Worm (Caenorhabditis elegans) whole organism, L2 larva: ENCODE measurements around the gene Y41E3.19.
"Not testable (repeated sequence)": the region's sequence is repeated elsewhere in the genome, so short reads cannot be mapped to it uniquely, and the experiment has no call there.

ENCODE experiments used
- C34F6.9 ChIP-seq: fragments of 150-350 bp; optimal IDR thresholded peaks from 2 replicates; lab custom pipeline; 2014; ENCODE audit warnings: missing biosample characterization, missing genetic modification characterization
- F13H6.1 ChIP-seq: sonication (generic microtip); optimal IDR thresholded peaks from 2 replicates; lab custom pipeline; 2016; ENCODE audit warnings: missing genetic modification characterization, missing compliant biosample characterization
- Y55F3AM.14 ChIP-seq: fragments of 200-800 bp; sonication (Bioruptor generic); optimal IDR thresholded peaks from 2 replicates; lab custom pipeline; 2018; ENCODE audit warnings: mild to moderate bottlenecking, missing genetic modification characterization, missing compliant biosample characterization
- ZK546.5 ChIP-seq: sonication (generic microtip); optimal IDR thresholded peaks from 2 replicates; lab custom pipeline; 2017; ENCODE audit warnings: missing biosample characterization, missing genetic modification characterization
- alr-1 ChIP-seq: fragments of 150-350 bp; optimal IDR thresholded peaks from 2 replicates; lab custom pipeline; 2014; ENCODE audit warnings: missing biosample characterization, missing genetic modification characterization
- blmp-1 ChIP-seq: sonication (generic microtip); optimal IDR thresholded peaks from 2 replicates; lab custom pipeline; 2017; ENCODE audit warnings: missing genetic modification characterization, mild to moderate bottlenecking, missing compliant biosample characterization, antibody characterized with exemption, moderate library complexity; ENCODE audit not compliant: insufficient read depth
- ceh-16 ChIP-seq: fragments of 150-350 bp; optimal IDR thresholded peaks from 2 replicates; lab custom pipeline; 2014; ENCODE audit warnings: missing biosample characterization, missing genetic modification characterization
- ceh-82 ChIP-seq: fragments of 150-350 bp; optimal IDR thresholded peaks from 2 replicates; lab custom pipeline; 2014; ENCODE audit warnings: missing biosample characterization, missing genetic modification characterization
- crh-2 ChIP-seq: sonication (generic microtip); optimal IDR thresholded peaks from 2 replicates; lab custom pipeline; 2017; ENCODE audit warnings: missing biosample characterization, missing genetic modification characterization
- egl-27 ChIP-seq: sonication (generic microtip); optimal IDR thresholded peaks from 3 replicates; lab custom pipeline; 2017; ENCODE audit warnings: missing biosample characterization, missing genetic modification reagents, missing genetic modification characterization
- elt-1 ChIP-seq: fragments of 150-350 bp; optimal IDR thresholded peaks from 2 replicates; lab custom pipeline; 2014; ENCODE audit warnings: missing biosample characterization, missing genetic modification characterization
- elt-3 ChIP-seq: sonication (generic microtip); optimal IDR thresholded peaks from 2 replicates; lab custom pipeline; 2017; ENCODE audit warnings: missing biosample characterization, missing genetic modification characterization
- fos-1 ChIP-seq: fragments of 150-350 bp; optimal IDR thresholded peaks from 2 replicates; lab custom pipeline; 2014; ENCODE audit warnings: missing biosample characterization, missing genetic modification characterization
- gmeb-1 ChIP-seq: fragments of 150-350 bp; optimal IDR thresholded peaks from 2 replicates; lab custom pipeline; 2014; ENCODE audit warnings: missing biosample characterization, missing genetic modification characterization
- lin-13 ChIP-seq: fragments of 150-350 bp; optimal IDR thresholded peaks from 2 replicates; lab custom pipeline; 2014; ENCODE audit warnings: missing biosample characterization, missing genetic modification reagents, missing genetic modification characterization
- lsy-2 ChIP-seq, 2 experiments: fragments of 150-350 bp in 1 of 2; sonication (generic microtip) in 1 of 2; optimal IDR thresholded peaks; 2 replicates each; lab custom pipeline; 2014 to 2017; ENCODE audit warnings: missing biosample characterization in 2 of 2, missing genetic modification characterization in 2 of 2
- mab-5 ChIP-seq: fragments of 150-350 bp; optimal IDR thresholded peaks from 2 replicates; lab custom pipeline; 2014; ENCODE audit warnings: missing biosample characterization, missing genetic modification characterization
- mbf-1 ChIP-seq: sonication (generic microtip); optimal IDR thresholded peaks from 2 replicates; lab custom pipeline; 2017; ENCODE audit warnings: missing biosample characterization, missing genetic modification characterization
- mdl-1 ChIP-seq, 2 experiments: fragments of 150-350 bp in 1 of 2; sonication (generic microtip) in 1 of 2; optimal IDR thresholded peaks; 2 replicates each; lab custom pipeline; 2017; ENCODE audit warnings: missing biosample characterization in 2 of 2, missing genetic modification characterization in 2 of 2
- nhr-10 ChIP-seq: sonication (generic microtip); optimal IDR thresholded peaks from 2 replicates; lab custom pipeline; 2017; ENCODE audit warnings: missing biosample characterization, missing genetic modification characterization
- nhr-11 ChIP-seq: fragments of 150-350 bp; optimal IDR thresholded peaks from 2 replicates; lab custom pipeline; 2014; ENCODE audit warnings: missing biosample characterization, missing genetic modification characterization
- nhr-12 ChIP-seq: fragments of 150-350 bp; optimal IDR thresholded peaks from 2 replicates; lab custom pipeline; 2014; ENCODE audit warnings: missing biosample characterization, missing genetic modification characterization
- nhr-129 ChIP-seq: fragments of 150-350 bp; optimal IDR thresholded peaks from 2 replicates; lab custom pipeline; 2014; ENCODE audit warnings: missing biosample characterization, missing genetic modification characterization
- nhr-21 ChIP-seq: fragments of 150-350 bp; optimal IDR thresholded peaks from 2 replicates; lab custom pipeline; 2014; ENCODE audit warnings: missing biosample characterization, missing genetic modification characterization
- nhr-23 ChIP-seq: fragments of 150-350 bp; optimal IDR thresholded peaks from 2 replicates; lab custom pipeline; 2014; ENCODE audit warnings: missing biosample characterization, missing genetic modification reagents, missing genetic modification characterization
- nhr-237 ChIP-seq: fragments of 150-350 bp; optimal IDR thresholded peaks from 2 replicates; lab custom pipeline; 2014; ENCODE audit warnings: missing biosample characterization, missing genetic modification characterization
- nhr-6 ChIP-seq: fragments of 150-350 bp; optimal IDR thresholded peaks from 2 replicates; lab custom pipeline; 2014; ENCODE audit warnings: missing biosample characterization, missing genetic modification characterization
- nhr-77 ChIP-seq: fragments of 150-350 bp; optimal IDR thresholded peaks from 2 replicates; lab custom pipeline; 2014; ENCODE audit warnings: missing biosample characterization, missing genetic modification characterization
- peb-1 ChIP-seq: fragments of 150-350 bp; optimal IDR thresholded peaks from 2 replicates; lab custom pipeline; 2014; ENCODE audit warnings: missing biosample characterization, missing genetic modification characterization
- sem-4 ChIP-seq: fragments of 150-350 bp; optimal IDR thresholded peaks from 2 replicates; lab custom pipeline; 2014; ENCODE audit warnings: missing biosample characterization, missing genetic modification reagents, missing genetic modification characterization
- sma-3 ChIP-seq: sonication (generic microtip); optimal IDR thresholded peaks from 2 replicates; lab custom pipeline; 2016; ENCODE audit warnings: missing genetic modification reagents, missing genetic modification characterization, missing compliant biosample characterization
- sma-9 ChIP-seq, 2 experiments: fragments of 150-350 bp in 1 of 2; sonication (generic microtip) in 1 of 2; optimal IDR thresholded peaks; 2 replicates each; lab custom pipeline; 2014 to 2016; ENCODE audit warnings: missing genetic modification characterization in 2 of 2, mild to moderate bottlenecking in 1 of 2, missing biosample characterization in 1 of 2, missing compliant biosample characterization in 1 of 2, missing genetic modification reagents in 1 of 2, moderate library complexity in 1 of 2
- snpc-4 ChIP-seq: fragments of 150-350 bp; optimal IDR thresholded peaks from 2 replicates; lab custom pipeline; 2014; ENCODE audit warnings: missing biosample characterization, missing genetic modification characterization
- unc-55 ChIP-seq: fragments of 150-350 bp; sonication (generic microtip); optimal IDR thresholded peaks from 3 replicates; lab custom pipeline; 2014; ENCODE audit warnings: missing biosample characterization, missing genetic modification reagents, missing genetic modification characterization
- zag-1 ChIP-seq: fragments of 150-350 bp; optimal IDR thresholded peaks from 2 replicates; lab custom pipeline; 2014; ENCODE audit warnings: missing biosample characterization, missing genetic modification characterization
- ztf-11 ChIP-seq: sonication (generic microtip); optimal IDR thresholded peaks from 2 replicates; lab custom pipeline; 2017; ENCODE audit warnings: missing biosample characterization, missing genetic modification characterization
- ztf-4 ChIP-seq: fragments of 150-350 bp; optimal IDR thresholded peaks from 2 replicates; lab custom pipeline; 2014; ENCODE audit warnings: missing biosample characterization, missing genetic modification characterization

Y41E3.19 gene

ce11 chrIV:15056081-15056586, at the start of gene Y41E3.19:
Gene Y41E3.19, plus strand, starts transcription at chrIV:15056131.
- TF ChIP-seq elt-3 (tag; lab: Kevin White, UChicago) (no peak), nhr-77 (tag; lab: Kevin White, UChicago) (no peak), F13H6.1 (no peak), ztf-11 (tag; lab: Kevin White, UChicago) (no peak), sma-3 (GFP tag; lab: Kevin White, UChicago) (no peak)

- not testable (repeated sequence) for TF ChIP-seq lin-13 (GFP tag; lab: Kevin White, UChicago); mab-5 (tag; lab: Kevin White, UChicago); mdl-1 (tag; optimal IDR thresholded peaks at IDR 0.05; lab: Kevin White, UChicago)
These were observed 49.4 kb upstream of the Y41E3.19 start, which contains the start of gene Y41E3.6 for ce11 chrIV:15006494-15006893. Gene Y41E3.6, plus strand, starts transcription at chrIV:15006794.

DNA sequence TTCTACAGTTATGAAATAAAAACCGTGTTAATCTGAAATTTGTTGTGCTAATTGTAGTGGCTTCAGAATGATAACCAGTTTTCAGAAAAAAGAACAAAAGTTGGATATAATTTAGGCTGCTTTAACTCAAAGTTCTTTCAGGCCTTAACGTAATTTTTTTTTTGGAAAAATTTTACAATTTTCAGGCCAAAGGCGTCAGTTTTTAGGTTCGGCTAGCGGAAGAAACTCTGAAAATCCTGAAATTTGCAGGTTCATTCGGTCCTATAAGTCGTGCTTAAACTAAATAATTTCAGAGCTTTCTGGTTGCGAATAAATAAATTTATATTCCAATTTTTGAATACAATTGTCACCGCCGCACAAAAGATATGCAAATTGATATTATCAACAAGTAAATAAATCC, 47.7 kb upstream of the Y41E3.19 start:
- TF ChIP-seq nhr-21 (tag; lab: Kevin White, UChicago) (no peak), fos-1 (tag; lab: Kevin White, UChicago) (no peak), Y55F3AM.14 (no peak)

DNA sequence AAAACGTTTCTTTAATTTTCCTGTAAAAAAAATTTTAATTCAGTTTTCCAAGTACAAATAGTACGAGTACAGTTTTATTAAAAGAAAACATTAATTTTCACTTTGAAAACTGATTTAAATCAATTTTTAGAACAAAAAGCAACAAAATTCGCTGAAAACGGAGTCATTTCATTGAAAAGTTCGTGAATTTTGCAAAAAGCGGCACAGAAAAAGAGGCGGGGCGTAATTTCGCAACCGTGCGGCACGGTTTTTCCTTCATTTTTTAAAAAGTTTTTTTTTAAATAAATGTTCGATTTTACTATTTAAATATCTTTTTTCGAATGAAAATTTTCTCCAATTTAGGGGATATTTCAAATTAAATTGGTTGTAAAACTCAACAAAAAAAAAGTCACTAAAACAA, 44.8 kb upstream of the Y41E3.19 start:
- TF ChIP-seq blmp-1 (tag; lab: Kevin White, UChicago) (no peak), nhr-10 (tag; lab: Kevin White, UChicago) (no peak), ceh-82 (tag; lab: Kevin White, UChicago) (no peak), zag-1 (tag; lab: Kevin White, UChicago) (no peak), ztf-4 (no peak), mab-5 (tag; lab: Kevin White, UChicago) (no peak), Y55F3AM.14 (no peak), lin-13 (GFP tag; lab: Kevin White, UChicago) (no peak), F13H6.1 (no peak), nhr-12 (no peak), ZK546.5 (no peak), elt-1 (no peak), fos-1 (tag; lab: Kevin White, UChicago) (no peak)
- TF ChIP-seq, all 48 proteins: peak for 0

- no peak for TF ChIP-seq snpc-4
- TF ChIP-seq nhr-237 (tag; lab: Kevin White, UChicago) = no peak
- TF ChIP-seq nhr-129 (tag; lab: Kevin White, UChicago) = no peak
- no peak for TF ChIP-seq mdl-1 (tag; optimal IDR thresholded peaks at IDR 0.05; lab: Kevin White, UChicago)
- no peak for TF ChIP-seq sem-4 (tag; lab: Kevin White, UChicago)
- TF ChIP-seq nhr-23 (tag; lab: Kevin White, UChicago) = no peak
- no peak for TF ChIP-seq lsy-2 (tag; optimal IDR thresholded peaks at IDR 0.05; lab: Kevin White, UChicago)
- no peak for TF ChIP-seq alr-1
- no peak for TF ChIP-seq sma-3 (GFP tag; lab: Kevin White, UChicago)
- TF ChIP-seq sma-9 (GFP tag; optimal IDR thresholded peaks at IDR 0.05; lab: Kevin White, UChicago) = no peak
- no peak for TF ChIP-seq sma-9 (tag; optimal IDR thresholded peaks at IDR 0.05; lab: Kevin White, UChicago)
- TF ChIP-seq lin-13 (GFP tag; lab: Kevin White, UChicago) = no peak
- no peak for TF ChIP-seq Y55F3AM.14
- TF ChIP-seq nhr-21 (tag; lab: Kevin White, UChicago) = no peak
- TF ChIP-seq ztf-4 = no peak
- TF ChIP-seq fos-1 (tag; lab: Kevin White, UChicago) = no peak
- no peak for TF ChIP-seq nhr-12
- no peak for TF ChIP-seq egl-27 (tag; lab: Kevin White, UChicago)
- TF ChIP-seq blmp-1 (tag; lab: Kevin White, UChicago) = no peak
- no peak for TF ChIP-seq mab-5 (tag; lab: Kevin White, UChicago)
These were observed 43.6 kb upstream of the Y41E3.19 start for ce11 chrIV:15012154-15012892.

ce11 chrIV:15013083-15013482, 42.8 kb upstream of the Y41E3.19 start, which contains the start of gene qars-1:
Gene qars-1, minus strand, starts transcription at chrIV:15013183.
- TF ChIP-seq nhr-10 (tag; lab: Kevin White, UChicago) = no peak
- TF ChIP-seq nhr-11 (tag; lab: Kevin White, UChicago) = no peak
- TF ChIP-seq nhr-6 (tag; lab: Kevin White, UChicago) = no peak
- TF ChIP-seq gmeb-1 (tag; lab: Kevin White, UChicago) = no peak
- no peak for TF ChIP-seq crh-2 (tag; lab: Kevin White, UChicago)
- no peak for TF ChIP-seq C34F6.9 (tag; lab: Kevin White, UChicago)
- TF ChIP-seq ceh-16 (tag; lab: Kevin White, UChicago) = no peak
- TF ChIP-seq peb-1 (tag; lab: Kevin White, UChicago) = no peak
- TF ChIP-seq zag-1 (tag; lab: Kevin White, UChicago) = no peak
- TF ChIP-seq snpc-4 = no peak
- no peak for TF ChIP-seq nhr-237 (tag; lab: Kevin White, UChicago)
- TF ChIP-seq nhr-21 (tag; lab: Kevin White, UChicago) = no peak
- TF ChIP-seq unc-55 = no peak
- no peak for TF ChIP-seq mbf-1 (tag; lab: Kevin White, UChicago)
- no peak for TF ChIP-seq F13H6.1
